Worm (Caenorhabditis elegans) whole organism, L1 larva: ENCODE data around the gene T13H5.8.

Source experiments
- C34B4.2 ChIP-seq: sonication (generic microtip); optimal IDR thresholded peaks from 2 replicates; lab custom pipeline; 2017; ENCODE audit warnings: mild to moderate bottlenecking, missing genetic modification characterization, missing compliant biosample characterization
- blmp-1 ChIP-seq: fragments of 150-350 bp; optimal IDR thresholded peaks from 2 replicates; lab custom pipeline; 2014; ENCODE audit warnings: missing biosample characterization, missing genetic modification characterization
- ceh-82 ChIP-seq, 3 experiments: fragments of 150-350 bp in 1 of 3; sonication (generic microtip) in 2 of 3; optimal IDR thresholded peaks; 2 replicates each; lab custom pipeline; 2014 to 2017; ENCODE audit warnings: missing biosample characterization in 3 of 3, missing genetic modification characterization in 3 of 3
- dsc-1 ChIP-seq: sonication (generic microtip); optimal IDR thresholded peaks from 2 replicates; lab custom pipeline; 2016; ENCODE audit warnings: mild to moderate bottlenecking, missing genetic modification characterization, missing compliant biosample characterization
- efl-1 ChIP-seq, 4 experiments: fragments of 150-350 bp; optimal IDR thresholded peaks in 3 of 4; peaks in 1 of 4; 1 replicate in 1 of 4; 2 replicates in 3 of 4; lab custom pipeline; 2014; ENCODE audit warnings: missing biosample characterization in 2 of 4, missing genetic modification characterization in 2 of 4, missing genetic modification reagents in 2 of 4
- efl-3 ChIP-seq: fragments of 200-800 bp; sonication (Bioruptor generic); optimal IDR thresholded peaks from 2 replicates; lab custom pipeline; 2018; ENCODE audit warnings: mild to moderate bottlenecking, missing genetic modification characterization, missing compliant biosample characterization
- elt-2 ChIP-seq: sonication (generic microtip); optimal IDR thresholded peaks from 2 replicates; lab custom pipeline; 2016; ENCODE audit warnings: missing genetic modification characterization, mild to moderate bottlenecking, inconsistent platforms, missing compliant biosample characterization, missing genetic modification reagents
- elt-3 ChIP-seq, 6 experiments: fragments of 150-350 bp in 1 of 6; sonication (generic microtip); optimal IDR thresholded peaks; 2 replicates each; lab custom pipeline; 2017 to 2018; ENCODE audit warnings: missing biosample characterization in 6 of 6, missing genetic modification characterization in 6 of 6, inconsistent platforms in 1 of 6
- fos-1 ChIP-seq: fragments of 150-350 bp; optimal IDR thresholded peaks from 2 replicates; lab custom pipeline; 2014; ENCODE audit warnings: missing biosample characterization, missing genetic modification characterization
- hpl-2 ChIP-seq: fragments of 150-350 bp; optimal IDR thresholded peaks from 2 replicates; lab custom pipeline; 2014; ENCODE audit warnings: missing biosample characterization, missing genetic modification reagents, missing genetic modification characterization
- irx-1 ChIP-seq: sonication (generic microtip); optimal IDR thresholded peaks from 2 replicates; lab custom pipeline; 2016; ENCODE audit warnings: missing genetic modification characterization, missing compliant biosample characterization
- isw-1 ChIP-seq: fragments of 200-800 bp; sonication (Bioruptor generic); IDR thresholded peaks from 2 replicates; pipeline ENCODE4 v1.3.6; 2022; ENCODE audit warnings: missing genetic modification characterization, missing compliant biosample characterization
- jun-1 ChIP-seq: fragments of 150-350 bp; optimal IDR thresholded peaks from 2 replicates; lab custom pipeline; 2014; ENCODE audit warnings: missing biosample characterization, missing genetic modification reagents, missing genetic modification characterization
- lin-14 ChIP-seq: fragments of 200-800 bp; sonication (Bioruptor generic); optimal IDR thresholded peaks from 2 replicates; lab custom pipeline; 2018; ENCODE audit warnings: mild to moderate bottlenecking, missing genetic modification characterization, moderate library complexity, missing compliant biosample characterization
- lin-39 ChIP-seq: fragments of 150-350 bp; optimal IDR thresholded peaks from 2 replicates; lab custom pipeline; 2014; ENCODE audit warnings: missing biosample characterization, missing genetic modification reagents, missing genetic modification characterization
- lsy-2 ChIP-seq, 2 experiments: fragments of 150-350 bp; optimal IDR thresholded peaks; 2 replicates each; lab custom pipeline; 2014; ENCODE audit warnings: missing biosample characterization in 2 of 2, missing genetic modification characterization in 2 of 2
- mdl-1 ChIP-seq, 2 experiments: fragments of 150-350 bp; optimal IDR thresholded peaks; 2 replicates each; lab custom pipeline; 2014 to 2017; ENCODE audit warnings: missing biosample characterization in 2 of 2, missing genetic modification characterization in 2 of 2, inconsistent platforms in 1 of 2
- nhr-11 ChIP-seq: fragments of 150-350 bp; optimal IDR thresholded peaks from 2 replicates; lab custom pipeline; 2014; ENCODE audit warnings: missing biosample characterization, missing genetic modification characterization
- nhr-19 ChIP-seq: fragments of 200-800 bp; sonication (Bioruptor generic); conservative IDR thresholded peaks from 2 replicates; pipeline ENCODE4 v1.3.6; 2022; ENCODE audit warnings: missing genetic modification characterization, missing compliant biosample characterization
- nhr-20 ChIP-seq: sonication (generic microtip); optimal IDR thresholded peaks from 2 replicates; lab custom pipeline; 2016; ENCODE audit warnings: mild to moderate bottlenecking, missing genetic modification characterization, missing compliant biosample characterization
- nhr-237 ChIP-seq: fragments of 150-350 bp; optimal IDR thresholded peaks from 2 replicates; lab custom pipeline; 2014; ENCODE audit warnings: missing biosample characterization, missing genetic modification characterization
- nhr-47 ChIP-seq: sonication (generic microtip); optimal IDR thresholded peaks from 2 replicates; lab custom pipeline; 2016; ENCODE audit warnings: mild to moderate bottlenecking, missing genetic modification characterization, moderate library complexity, missing compliant biosample characterization
- nhr-71 ChIP-seq: sonication (generic microtip); optimal IDR thresholded peaks from 2 replicates; lab custom pipeline; 2016; ENCODE audit warnings: mild to moderate bottlenecking, missing genetic modification characterization, moderate library complexity, missing compliant biosample characterization
- nhr-85 ChIP-seq: sonication (generic microtip); peaks from one replicate; lab custom pipeline; 2016; ENCODE audit warnings: missing genetic modification characterization, inconsistent platforms, missing compliant biosample characterization
- pag-3 ChIP-seq: sonication (generic microtip); optimal IDR thresholded peaks from 2 replicates; lab custom pipeline; 2017; ENCODE audit warnings: missing genetic modification characterization, mild to moderate bottlenecking, missing compliant biosample characterization, antibody characterized with exemption, borderline replicate concordance; ENCODE audit not compliant: insufficient read depth
- rnt-1 ChIP-seq: sonication (generic microtip); optimal IDR thresholded peaks from 2 replicates; lab custom pipeline; 2016; ENCODE audit warnings: mild to moderate bottlenecking, missing genetic modification characterization, moderate library complexity, missing compliant biosample characterization
- skn-1 ChIP-seq: fragments of 150-350 bp; optimal IDR thresholded peaks from 2 replicates; lab custom pipeline; 2014; ENCODE audit warnings: missing biosample characterization, missing genetic modification characterization
- snu-23 ChIP-seq: sonication (generic microtip); optimal IDR thresholded peaks from 2 replicates; lab custom pipeline; 2016; ENCODE audit warnings: missing genetic modification characterization, missing compliant biosample characterization
- sptf-1 ChIP-seq: fragments of 150-350 bp; optimal IDR thresholded peaks from 2 replicates; lab custom pipeline; 2014; ENCODE audit warnings: missing biosample characterization, missing genetic modification characterization
- tbx-2 ChIP-seq: sonication (generic microtip); optimal IDR thresholded peaks from 2 replicates; lab custom pipeline; 2016; ENCODE audit warnings: missing genetic modification characterization, missing compliant biosample characterization
- unc-62 ChIP-seq: fragments of 150-350 bp; optimal IDR thresholded peaks from 2 replicates; lab custom pipeline; 2014; ENCODE audit warnings: missing biosample characterization, missing genetic modification reagents, missing genetic modification characterization
- xbp-1 ChIP-seq: sonication (generic microtip); optimal IDR thresholded peaks from 2 replicates; lab custom pipeline; 2016; ENCODE audit warnings: missing genetic modification characterization, missing compliant biosample characterization
- ztf-4 ChIP-seq: fragments of 150-350 bp; optimal IDR thresholded peaks from 2 replicates; lab custom pipeline; 2014; ENCODE audit warnings: missing biosample characterization, missing genetic modification characterization

T13H5.8 gene

ce11 chrII:8485603-8486002 is 32.7 kb upstream of the T13H5.8 start, which contains the start of gene gbh-2 (continued):
- TF ChIP-seq blmp-1 (tag; lab: Kevin White, UChicago) (peak; percentile 39), lin-39 (tag; lab: Kevin White, UChicago) (no peak), C34B4.2 (tag; lab: Kevin White, UChicago) (no peak), nhr-20 (tag; lab: Kevin White, UChicago) (peak; percentile 90), nhr-47 (tag; lab: Kevin White, UChicago) (peak; percentile 25), nhr-85 (tag; lab: Kevin White, UChicago) (peak; percentile 69), unc-62 (GFP tag; lab: Kevin White, UChicago) (no peak), irx-1 (tag; lab: Kevin White, UChicago) (no peak), xbp-1 (tag; lab: Kevin White, UChicago) (no peak), lsy-2 (tag; optimal IDR thresholded peaks at IDR 0.05; lab: Kevin White, UChicago) (peak; percentile 6 to 41), dsc-1 (tag; lab: Kevin White, UChicago) (no peak), elt-3 (tag; optimal IDR thresholded peaks at IDR 0.05; lab: Kevin White, UChicago) (peak in 2 of 6 experiments; percentile 64 to 67), efl-3 (GFP tag; lab: Kevin White, UChicago) (no peak), sptf-1 (tag; lab: Kevin White, UChicago) (no peak), mdl-1 (tag; optimal IDR thresholded peaks at IDR 0.05; lab: Kevin White, UChicago) (no peak), pag-3 (tag; lab: Kevin White, UChicago) (no peak), nhr-11 (tag; lab: Kevin White, UChicago) (no peak), elt-2 (tag; lab: Kevin White, UChicago) (peak; percentile 89), ceh-82 (tag; optimal IDR thresholded peaks at IDR 0.05; lab: Kevin White, UChicago) (no peak), nhr-237 (tag; lab: Kevin White, UChicago) (no peak), snu-23 (GFP tag; lab: Kevin White, UChicago) (peak; percentile 48)

ce11 chrII:8488123-8488522 is 30.2 kb upstream of the T13H5.8 start:
- TF ChIP-seq efl-1 (optimal IDR thresholded peaks at IDR 0.05; lab: Kevin White, UChicago) (no peak), efl-1 (GFP tag; optimal IDR thresholded peaks at IDR 0.05 in 1 of 2; lab: Kevin White, UChicago) (peak in 1 of 2 experiments; percentile 68), nhr-19 (GFP tag; lab: Robert Waterston, UW) (no peak)

- no peak for TF ChIP-seq tbx-2 (tag; lab: Kevin White, UChicago)
- peak; percentile 64 for TF ChIP-seq blmp-1 (tag; lab: Kevin White, UChicago)
These were observed 24.0 kb upstream of the T13H5.8 start, which contains the start of gene M05D6.9 for ce11 chrII:8494228-8494717. M05D6.9 (plus strand) TSS chrII:8494278.

ce11 chrII:8496184-8496583 is 22.1 kb upstream of the T13H5.8 start:
- TF ChIP-seq nhr-19 (GFP tag; lab: Robert Waterston, UW): 0 out of 2 replicates have a peak, but pooled peaks have one; percentile 31
- no peak for TF ChIP-seq C34B4.2 (tag; lab: Kevin White, UChicago)
- no peak for TF ChIP-seq efl-1 (optimal IDR thresholded peaks at IDR 0.05; lab: Kevin White, UChicago)
- TF ChIP-seq efl-1 (GFP tag; optimal IDR thresholded peaks at IDR 0.05 in 1 of 2; lab: Kevin White, UChicago): peak in 1 of 2 experiments; percentile 58
- no peak for TF ChIP-seq fos-1 (tag; lab: Kevin White, UChicago)
- TF ChIP-seq jun-1 (tag; lab: Kevin White, UChicago): no peak
- no peak for TF ChIP-seq skn-1
- peak; percentile 56 for TF ChIP-seq rnt-1
- peak; percentile 74 for TF ChIP-seq lin-14 (GFP tag; lab: Kevin White, UChicago)
- TF ChIP-seq nhr-71 (tag; lab: Kevin White, UChicago): peak; percentile 28
- TF ChIP-seq hpl-2 (GFP tag; lab: Kevin White, UChicago): no peak
- TF ChIP-seq isw-1 (GFP tag; lab: Robert Waterston, UW): no peak
- TF ChIP-seq lsy-2 (tag; optimal IDR thresholded peaks at IDR 0.05; lab: Kevin White, UChicago): peak in 1 of 2 experiments; percentile 25
- no peak for TF ChIP-seq ztf-4 (tag; lab: Kevin White, UChicago)
